Fruit fly (Drosophila melanogaster) Kc167 (cell line): ENCODE data around the gene sens-2.

ENCODE experiments used
- Myc ChIP-seq: fragments of >200 bp; optimal IDR thresholded peaks from 2 replicates; lab custom pipeline; 2017; ENCODE audit warnings: missing external identifiers
- Sin3A ChIP-seq: fragments of >200 bp; optimal IDR thresholded peaks from 2 replicates; lab custom pipeline; 2018; ENCODE audit warnings: missing external identifiers
- h ChIP-seq: fragments of >200 bp; optimal IDR thresholded peaks from 3 replicates; lab custom pipeline; 2018; ENCODE audit warnings: missing external identifiers
- insv ChIP-seq: fragments of >200 bp; optimal IDR thresholded peaks from 3 replicates; lab custom pipeline; 2018; ENCODE audit warnings: missing external identifiers
- psq ChIP-seq: fragments of >200 bp; optimal IDR thresholded peaks from 2 replicates; lab custom pipeline; 2017; ENCODE audit warnings: missing external identifiers
- ttk ChIP-seq: sonication (Bioruptor generic); optimal IDR thresholded peaks from 2 replicates; lab custom pipeline; 2017; ENCODE audit warnings: missing external identifiers

- TF ChIP-seq psq (lab: Kevin White, UChicago) (no peak), Sin3A (lab: Kevin White, UChicago) (no peak), h (no peak), Myc (lab: Kevin White, UChicago) (no peak), insv (lab: Kevin White, UChicago) (no peak), ttk (no peak)
Measured at dm6 chr2L:6805783-6806182, 16.0 kb upstream of the sens-2 start, which contains the start of gene CG17375.
